Worm (Caenorhabditis elegans): ENCODE measurements around the gene swt-3.
A peak's percentile ranks its signal among the peaks of the same experiment; 100 is the strongest.
"Not testable (repeated sequence)": the region's sequence is repeated elsewhere in the genome, so short reads cannot be mapped to it uniquely, and the experiment has no call there.

Gene swt-3

ce11 chrIV:10761344-10761743 lies 19.1 kb downstream of the swt-3 start, which contains the start of gene ugt-54 (continued):
- TF ChIP-seq dmd-6 (GFP tag; IDR thresholded peaks at IDR 0.05), result peak; percentile 84
- no peak for TF ChIP-seq jun-1 (tag; optimal IDR thresholded peaks at IDR 0.05)
- peak; percentile 80 for TF ChIP-seq hlh-11 (tag; optimal IDR thresholded peaks at IDR 0.05)
- no peak for TF ChIP-seq T26A8.4 (GFP tag; IDR thresholded peaks at IDR 0.05)
- no peak for TF ChIP-seq ama-1 (optimal IDR thresholded peaks at IDR 0.05)

- TF ChIP-seq ama-1 (optimal IDR thresholded peaks at IDR 0.05) (no peak), nhr-76 (tag; optimal IDR thresholded peaks at IDR 0.05) (no peak), zag-1 (tag; optimal IDR thresholded peaks at IDR 0.05) (no peak), tag-97 (GFP tag; IDR thresholded peaks at IDR 0.05) (no peak), lir-3 (tag; optimal IDR thresholded peaks at IDR 0.05) (no peak), snpc-4 (tag; optimal IDR thresholded peaks at IDR 0.05) (no peak)
These were observed 22.8 kb downstream of the swt-3 start, which contains the start of the genes T25B9.4 and T25B9.6 for ce11 chrIV:10757616-10758193. Gene T25B9.4, minus strand, starts transcription at chrIV:10757716. Gene T25B9.6, plus strand, starts transcription at chrIV:10758143.

- TF ChIP-seq daf-19 (GFP tag; conservative IDR thresholded peaks at IDR 0.05) (no peak), egl-27 (tag; optimal IDR thresholded peaks at IDR 0.05) (no peak), nhr-10 (tag; optimal IDR thresholded peaks at IDR 0.05) (no peak), daf-12 (tag; optimal IDR thresholded peaks at IDR 0.05) (no peak), mep-1 (tag; optimal IDR thresholded peaks at IDR 0.05) (no peak), mxl-3 (GFP tag; optimal IDR thresholded peaks at IDR 0.05) (no peak), F37D6.2 (tag; optimal IDR thresholded peaks at IDR 0.05) (no peak), dve-1 (tag; optimal IDR thresholded peaks at IDR 0.05; ENCODE audit: insufficient read depth) (no peak), zfp-3 (GFP tag; conservative IDR thresholded peaks at IDR 0.05) (no peak), lsy-2 (tag; optimal IDR thresholded peaks at IDR 0.05) (no peak), nhr-76 (tag; optimal IDR thresholded peaks at IDR 0.05) (no peak), lir-3 (tag; optimal IDR thresholded peaks at IDR 0.05) (no peak), zip-11 (GFP tag; IDR thresholded peaks at IDR 0.05) (no peak), F26F4.8 (GFP tag; conservative IDR thresholded peaks at IDR 0.05) (no peak), ZK337.2 (GFP tag; IDR thresholded peaks at IDR 0.05) (no peak), set-16 (GFP tag; IDR thresholded peaks at IDR 0.05) (no peak), aly-2 (tag; optimal IDR thresholded peaks at IDR 0.05) (no peak), fkh-10 (GFP tag; optimal IDR thresholded peaks at IDR 0.05) (no peak), attf-4 (tag; optimal IDR thresholded peaks at IDR 0.05) (no peak), cey-2 (tag; optimal IDR thresholded peaks at IDR 0.05; ENCODE audit: borderline replicate concordance, insufficient read depth) (no peak)
These were observed 25.8 kb downstream of the swt-3 start, which contains the start of gene T25B9.5 for ce11 chrIV:10754685-10755084. Gene T25B9.5, minus strand, starts transcription at chrIV:10754785.

ce11 chrIV:10751740-10752139 lies 28.7 kb downstream of the swt-3 start, which contains the start of gene T25B9.2:
Gene T25B9.2, minus strand, starts transcription at chrIV:10751840.
- not testable (repeated sequence) for TF ChIP-seq rbr-2 (tag; optimal IDR thresholded peaks at IDR 0.05); nhr-111 (GFP tag; optimal IDR thresholded peaks at IDR 0.05); zfp-3 (GFP tag; conservative IDR thresholded peaks at IDR 0.05)

ce11 chrIV:10750041-10750440 lies 30.4 kb downstream of the swt-3 start, which contains the start of gene T25B9.1:
Gene T25B9.1, minus strand, starts transcription at chrIV:10750141.
- no peak for TF ChIP-seq duxl-1 (tag; optimal IDR thresholded peaks at IDR 0.05; ENCODE audit: poor library complexity)
- no peak for TF ChIP-seq egl-27 (tag; optimal IDR thresholded peaks at IDR 0.05)
- TF ChIP-seq nhr-41 (GFP tag; IDR thresholded peaks at IDR 0.05), result no peak
- no peak for TF ChIP-seq zip-11 (GFP tag; IDR thresholded peaks at IDR 0.05)
- TF ChIP-seq daf-19 (GFP tag; conservative IDR thresholded peaks at IDR 0.05), result no peak
- TF ChIP-seq ces-1 (GFP tag; optimal IDR thresholded peaks at IDR 0.05), result no peak
- no peak for TF ChIP-seq ZK546.5 (tag; optimal IDR thresholded peaks at IDR 0.05)
- no peak for TF ChIP-seq Y5F2A.4 (GFP tag; optimal IDR thresholded peaks at IDR 0.05)
- no peak for TF ChIP-seq sdz-12 (GFP tag; optimal IDR thresholded peaks at IDR 0.05)
- no peak for TF ChIP-seq jun-1 (tag; optimal IDR thresholded peaks at IDR 0.05)
- TF ChIP-seq pqm-1 (tag; optimal IDR thresholded peaks at IDR 0.05), result no peak
- no peak for TF ChIP-seq F37D6.2 (tag; optimal IDR thresholded peaks at IDR 0.05)
- TF ChIP-seq nhr-237 (tag; optimal IDR thresholded peaks at IDR 0.05), result no peak
- no peak for TF ChIP-seq cey-2 (tag; optimal IDR thresholded peaks at IDR 0.05; ENCODE audit: borderline replicate concordance, insufficient read depth)
- no peak for TF ChIP-seq D1046.2 (GFP tag; IDR thresholded peaks at IDR 0.05)
- no peak for TF ChIP-seq ceh-82 (tag; optimal IDR thresholded peaks at IDR 0.05)
- TF ChIP-seq zip-2 (tag; optimal IDR thresholded peaks at IDR 0.05), result no peak
- no peak for TF ChIP-seq madf-5 (GFP tag; IDR thresholded peaks at IDR 0.05)

Measured in whole organism, L4 larva.